Worm (Caenorhabditis elegans): ENCODE measurements around the gene lmp-2.

DNA sequence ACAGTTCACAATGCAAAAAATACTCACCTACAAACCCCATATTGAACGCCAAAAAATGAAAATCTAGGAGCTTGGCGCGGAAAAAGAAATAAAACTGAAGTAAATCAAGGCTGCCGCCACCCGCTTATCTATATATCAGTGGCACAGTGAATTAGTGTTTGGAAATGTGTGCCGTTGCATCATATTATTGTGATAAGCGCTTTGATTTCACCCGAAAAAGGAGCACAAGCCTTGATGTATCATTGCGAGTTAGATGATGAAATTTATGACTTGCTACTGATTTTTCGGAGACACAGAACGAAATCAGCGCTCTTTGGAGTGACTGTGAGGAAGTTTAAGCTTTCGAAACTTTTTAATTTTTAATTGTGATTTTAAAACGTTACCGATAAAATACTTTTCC lies 23.0 kb downstream of the lmp-2 start, which contains the start of the genes R193.2 and R193.6:
- TF ChIP-seq unc-62 (GFP tag; optimal IDR thresholded peaks at IDR 0.05) (no peak), nhr-12 (tag; optimal IDR thresholded peaks at IDR 0.05) (no peak), flh-1 (GFP tag; optimal IDR thresholded peaks at IDR 0.05) (no peak), nhr-28 (tag; optimal IDR thresholded peaks at IDR 0.05) (no peak), lin-13 (tag; optimal IDR thresholded peaks at IDR 0.05) (no peak), pha-4 (tag; optimal IDR thresholded peaks at IDR 0.05) (no peak)

Measured in whole organism, mixed stage, embryonic.